Fruit fly (Drosophila melanogaster): ENCODE data around the gene CG32069.

Gene CG32069

dm6 chr3L:11074043-11074853 is 11.8 kb upstream of the CG32069 start, which contains the start of the genes Pfdn2 and Noc1 (continued):
- TF ChIP-seq CG9437 (GFP tag; optimal IDR thresholded peaks at IDR 0.05) (peak; percentile 31), CG12236 (GFP tag; optimal IDR thresholded peaks at IDR 0.05) (no peak), CG9817 (tag; optimal IDR thresholded peaks at IDR 0.05) (peak; percentile 56), Sin3A (optimal IDR thresholded peaks at IDR 0.05) (peak; percentile 5), Gsc (GFP tag; IDR thresholded peaks at IDR 0.05) (no peak), pros (GFP tag; optimal IDR thresholded peaks at IDR 0.05) (no peak), tx (GFP tag; optimal IDR thresholded peaks at IDR 0.05) (no peak), CG1233 (GFP tag; optimal IDR thresholded peaks at IDR 0.05) (no peak), CG13287 (GFP tag; IDR thresholded peaks at IDR 0.05; ENCODE audit: partially characterized antibody) (no peak), odd (GFP tag; optimal IDR thresholded peaks at IDR 0.05) (no peak), eyg (GFP tag; optimal IDR thresholded peaks at IDR 0.05) (no peak), CG18764 (GFP tag; optimal IDR thresholded peaks at IDR 0.05) (no peak), yki (optimal IDR thresholded peaks at IDR 0.05) (no peak), CG6683 (GFP tag; optimal IDR thresholded peaks at IDR 0.05) (peak; percentile 5), Dp (GFP tag; optimal IDR thresholded peaks at IDR 0.05) (peak; percentile 7), Fer1 (GFP tag; optimal IDR thresholded peaks at IDR 0.05) (no peak), MESR4 (GFP tag; optimal IDR thresholded peaks at IDR 0.05) (peak; percentile 86), tgo (GFP tag; IDR thresholded peaks at IDR 0.05) (peak; percentile 41; the same call in 2 of the 3 replicates), h (optimal IDR thresholded peaks at IDR 0.05) (no peak), bsh (GFP tag; optimal IDR thresholded peaks at IDR 0.05) (peak in 1 of 2 experiments; percentile 62), CG1792 (GFP tag; optimal IDR thresholded peaks at IDR 0.05) (no peak), CG6654 (GFP tag; optimal IDR thresholded peaks at IDR 0.05) (no peak), disco-r (GFP tag; optimal IDR thresholded peaks at IDR 0.05) (no peak), en (GFP tag; optimal IDR thresholded peaks at IDR 0.05) (no peak), Abd-B (GFP tag; optimal IDR thresholded peaks at IDR 0.05) (no peak), BEAF-32 (GFP tag; optimal IDR thresholded peaks at IDR 0.05) (peak; percentile 16), nom (GFP tag; optimal IDR thresholded peaks at IDR 0.05) (no peak), Scr (GFP tag; IDR thresholded peaks at IDR 0.05; ENCODE audit: partially characterized antibody) (no peak), run (tag; optimal IDR thresholded peaks at IDR 0.05) (no peak), CG1647 (GFP tag; optimal IDR thresholded peaks at IDR 0.05) (no peak), tll (GFP tag; optimal IDR thresholded peaks at IDR 0.05) (no peak), Nf-YA (GFP tag; IDR thresholded peaks at IDR 0.05) (no peak), CG8765 (GFP tag; IDR thresholded peaks at IDR 0.05) (no peak), Dek (tag; optimal IDR thresholded peaks at IDR 0.05) (no peak), CG10654 (GFP tag; optimal IDR thresholded peaks at IDR 0.05) (peak; percentile 33), CG13424 (tag; optimal IDR thresholded peaks at IDR 0.05) (peak; percentile 73), CG7786 (GFP tag; optimal IDR thresholded peaks at IDR 0.05) (no peak), danr (GFP tag; IDR thresholded peaks at IDR 0.05) (0 out of 2 replicates have a peak, but pooled peaks have one; percentile 9), CG14441 (GFP tag; IDR thresholded peaks at IDR 0.05) (no peak; the same call in 1 of the 2 replicates), nmo (GFP tag; optimal IDR thresholded peaks at IDR 0.05) (peak; percentile 81), CG18599 (GFP tag; optimal IDR thresholded peaks at IDR 0.05) (no peak), CG8478 (optimal IDR thresholded peaks at IDR 0.05) (no peak), usp (GFP tag; optimal IDR thresholded peaks at IDR 0.05) (no peak), lab (GFP tag; optimal IDR thresholded peaks at IDR 0.05) (no peak), CG12155 (GFP tag; optimal IDR thresholded peaks at IDR 0.05) (peak; percentile 54), p53 (GFP tag; optimal IDR thresholded peaks at IDR 0.05) (no peak), CG18476 (GFP tag; optimal IDR thresholded peaks at IDR 0.05) (no peak), unpg (GFP tag; optimal IDR thresholded peaks at IDR 0.05) (no peak), CG30020 (tag; optimal IDR thresholded peaks at IDR 0.05) (peak; percentile 54), Lim3 (GFP tag; IDR thresholded peaks at IDR 0.05) (no peak)
